Worm (Caenorhabditis elegans) whole organism, L4 larva: ENCODE measurements around the gene nspc-17.

Source experiments
- aly-2 ChIP-seq: sonication (generic microtip); optimal IDR thresholded peaks from 2 replicates; lab custom pipeline; 2018; ENCODE audit warnings: missing biosample characterization, missing genetic modification characterization
- mxl-2 ChIP-seq: fragments of 200-800 bp; sonication (Bioruptor generic); conservative IDR thresholded peaks from 2 replicates; pipeline ENCODE4 v1.3.6; 2022; ENCODE audit warnings: missing genetic modification reagents, missing genetic modification characterization, missing compliant biosample characterization

DNA sequence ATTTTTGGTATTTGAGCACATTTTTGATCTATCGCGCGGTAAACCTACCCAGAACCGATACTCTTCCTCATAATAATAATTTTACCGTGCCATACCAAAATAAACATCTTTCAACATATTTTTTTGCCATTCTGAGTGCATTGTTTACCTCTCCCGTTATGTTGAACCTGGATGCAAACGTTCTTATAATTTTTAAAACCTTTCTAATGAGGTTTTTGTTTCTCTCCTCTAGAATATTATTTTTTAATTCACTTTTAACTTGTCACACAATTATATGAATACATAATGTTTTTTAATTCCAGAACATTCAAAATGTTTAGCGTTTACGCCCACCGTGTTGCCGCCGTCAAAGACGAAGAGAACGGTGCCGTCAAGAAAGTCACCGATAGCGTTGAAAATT lies 20.6 kb upstream of the nspc-17 start, which contains the start of gene enri-2:
- no peak for TF ChIP-seq mxl-2
- TF ChIP-seq aly-2 (tag; lab: Kevin White, UChicago), result no peak
